Fruit fly (Drosophila melanogaster): Measurements from ENCODE around the gene Ras64B.

The Ras64B gene

dm6 chr3L:4116490-4117367 lies 22.1 kb upstream of the Ras64B start:
- TF ChIP-seq Eip78C (GFP tag) (peak; percentile 71), CG8119 (GFP tag; IDR thresholded peaks at IDR 0.05) (0 out of 3 replicates have a peak, but pooled peaks have one; percentile 35), Hr4 (GFP tag; optimal IDR thresholded peaks at IDR 0.05) (peak; percentile 18), CG9139 (GFP tag; optimal IDR thresholded peaks at IDR 0.05) (no peak), topi (GFP tag; optimal IDR thresholded peaks at IDR 0.05) (peak; percentile 10), Eip93F (GFP tag; optimal IDR thresholded peaks at IDR 0.05) (peak; percentile 77), net (GFP tag; optimal IDR thresholded peaks at IDR 0.05) (peak; percentile 11), Gug (GFP tag; IDR thresholded peaks at IDR 0.05) (0 out of 2 replicates have a peak, but pooled peaks have one; percentile 17), eg (GFP tag; IDR thresholded peaks at IDR 0.05) (peak; percentile 63), CG15336 (GFP tag; IDR thresholded peaks at IDR 0.05) (peak; percentile 70), pdm3 (GFP tag; optimal IDR thresholded peaks at IDR 0.05) (peak; percentile 22), salr (GFP tag; optimal IDR thresholded peaks at IDR 0.05) (no peak), Sox15 (GFP tag; optimal IDR thresholded peaks at IDR 0.05) (no peak), vri (GFP tag; optimal IDR thresholded peaks at IDR 0.05) (peak; percentile 61), CG6276 (GFP tag; optimal IDR thresholded peaks at IDR 0.05) (peak; percentile 26), fkh (GFP tag; optimal IDR thresholded peaks at IDR 0.05) (peak; percentile 35), CG32006 (GFP tag; optimal IDR thresholded peaks at IDR 0.05) (peak; percentile 17), CG3919 (GFP tag; optimal IDR thresholded peaks at IDR 0.05) (no peak), achi (GFP tag; optimal IDR thresholded peaks at IDR 0.05) (peak; percentile 11), CG11762 (GFP tag; optimal IDR thresholded peaks at IDR 0.05; ENCODE audit: insufficient read depth) (no peak), CG1621 (tag; optimal IDR thresholded peaks at IDR 0.05) (no peak), svp (GFP tag) (peak; percentile 83), esn (GFP tag; optimal IDR thresholded peaks at IDR 0.05) (no peak), Ets96B (tag; optimal IDR thresholded peaks at IDR 0.05) (peak; percentile 14), CG16779 (tag; optimal IDR thresholded peaks at IDR 0.05) (no peak), Blimp-1 (GFP tag; optimal IDR thresholded peaks at IDR 0.05) (no peak), CG10669 (GFP tag; optimal IDR thresholded peaks at IDR 0.05) (no peak), OdsH (GFP tag; optimal IDR thresholded peaks at IDR 0.05) (peak; percentile 9)

- TF ChIP-seq CG6792 (GFP tag; optimal IDR thresholded peaks at IDR 0.05) = no peak
- TF ChIP-seq CG8119 (GFP tag; IDR thresholded peaks at IDR 0.05) = no peak
- no peak for TF ChIP-seq CG6854 (GFP tag; optimal IDR thresholded peaks at IDR 0.05)
- no peak for TF ChIP-seq svp (GFP tag)
- TF ChIP-seq Smox (GFP tag; optimal IDR thresholded peaks at IDR 0.05) = no peak
- TF ChIP-seq acj6 (GFP tag; optimal IDR thresholded peaks at IDR 0.05) = no peak
- no peak for TF ChIP-seq dac (GFP tag; optimal IDR thresholded peaks at IDR 0.05)
- TF ChIP-seq Eip78C (GFP tag) = no peak
- TF ChIP-seq CG7368 (GFP tag; optimal IDR thresholded peaks at IDR 0.05) = no peak
Observed at dm6 chr3L:4117493-4117892, 21.4 kb upstream of the Ras64B start.

- TF ChIP-seq fd59A (GFP tag; optimal IDR thresholded peaks at IDR 0.05) = no peak
- peak; percentile 58 for TF ChIP-seq Eip78C (GFP tag)
- no peak for TF ChIP-seq eg (GFP tag; IDR thresholded peaks at IDR 0.05)
- TF ChIP-seq CG6808 (GFP tag; optimal IDR thresholded peaks at IDR 0.05) = no peak
Observed at dm6 chr3L:4118339-4118738, 20.5 kb upstream of the Ras64B start.

Measured in whole organism, prepupa.